Worm (Caenorhabditis elegans) whole organism, L2 larva: ENCODE results near the gene dif-1.

Experiments used
- ZK546.5 ChIP-seq: sonication (generic microtip); optimal IDR thresholded peaks from 2 replicates; lab custom pipeline; 2017; ENCODE audit warnings: missing biosample characterization, missing genetic modification characterization
- aly-2 ChIP-seq: fragments of 150-350 bp; optimal IDR thresholded peaks from 2 replicates; lab custom pipeline; 2014; ENCODE audit warnings: missing biosample characterization, missing genetic modification characterization
- lin-13 ChIP-seq: fragments of 150-350 bp; optimal IDR thresholded peaks from 2 replicates; lab custom pipeline; 2014; ENCODE audit warnings: missing biosample characterization, missing genetic modification reagents, missing genetic modification characterization
- lin-39 ChIP-seq: fragments of 150-350 bp; optimal IDR thresholded peaks from 2 replicates; lab custom pipeline; 2014; ENCODE audit warnings: missing biosample characterization, missing genetic modification reagents, missing genetic modification characterization
- mdl-1 ChIP-seq, 2 experiments: fragments of 150-350 bp in 1 of 2; sonication (generic microtip) in 1 of 2; optimal IDR thresholded peaks; 2 replicates each; lab custom pipeline; 2017; ENCODE audit warnings: missing biosample characterization in 2 of 2, missing genetic modification characterization in 2 of 2
- peb-1 ChIP-seq: fragments of 150-350 bp; optimal IDR thresholded peaks from 2 replicates; lab custom pipeline; 2014; ENCODE audit warnings: missing biosample characterization, missing genetic modification characterization
- zag-1 ChIP-seq: fragments of 150-350 bp; optimal IDR thresholded peaks from 2 replicates; lab custom pipeline; 2014; ENCODE audit warnings: missing biosample characterization, missing genetic modification characterization

- TF ChIP-seq zag-1 (tag; lab: Kevin White, UChicago) (no peak), aly-2 (tag; lab: Kevin White, UChicago) (no peak), ZK546.5 (tag; lab: Kevin White, UChicago) (no peak), mdl-1 (tag; optimal IDR thresholded peaks at IDR 0.05; lab: Kevin White, UChicago) (no peak), lin-39 (tag; lab: Kevin White, UChicago) (no peak), peb-1 (tag; lab: Kevin White, UChicago) (no peak), lin-13 (GFP tag; lab: Kevin White, UChicago) (no peak)
Measured at ce11 chrIV:7520841-7521240, 32.0 kb downstream of the dif-1 start.
